Fruit fly (Drosophila melanogaster) whole organism, embryonic: ENCODE measurements around the gene Lcp65Aa.

Experiments used
- C15 ChIP-seq: fragments of 200-800 bp; sonication (Bioruptor generic); IDR thresholded peaks from 3 replicates; pipeline ENCODE4 v1.3.6; 2022; ENCODE audit warnings: missing biosample characterization, missing genetic modification characterization
- CG10543 ChIP-seq: fragments of 200-800 bp; sonication (Bioruptor generic); optimal IDR thresholded peaks from 3 replicates; lab custom pipeline; 2017; ENCODE audit warnings: missing biosample characterization, mild to moderate bottlenecking, missing genetic modification characterization, moderate library complexity
- CG11560 ChIP-seq: fragments of 200-800 bp; sonication (Bioruptor generic); IDR thresholded peaks from 3 replicates; pipeline ENCODE4 v1.3.6; 2022; ENCODE audit warnings: missing biosample characterization, missing genetic modification characterization
- CG13296 ChIP-seq: fragments of 200-800 bp; sonication (Bioruptor generic); optimal IDR thresholded peaks from 3 replicates; lab custom pipeline; 2018; ENCODE audit warnings: missing biosample characterization, mild to moderate bottlenecking, missing genetic modification characterization
- CG1602 ChIP-seq: fragments of 200-800 bp; sonication (Bioruptor generic); optimal IDR thresholded peaks from 3 replicates; lab custom pipeline; 2016; ENCODE audit warnings: missing biosample characterization, missing genetic modification characterization
- CG16815 ChIP-seq: fragments of 200-800 bp; sonication (Bioruptor generic); optimal IDR thresholded peaks from 3 replicates; lab custom pipeline; 2017; ENCODE audit warnings: missing biosample characterization, mild to moderate bottlenecking, missing genetic modification characterization
- CG17328 ChIP-seq: fragments of 200-800 bp; sonication (Bioruptor generic); IDR thresholded peaks from 2 replicates; pipeline ENCODE4 v1.3.6; 2022; ENCODE audit warnings: missing biosample characterization, missing genetic modification characterization
- CG18764 ChIP-seq: fragments of 200-800 bp; sonication (Bioruptor generic); optimal IDR thresholded peaks from 3 replicates; lab custom pipeline; 2016; ENCODE audit warnings: missing biosample characterization, missing genetic modification characterization
- CG2712 ChIP-seq: fragments of 200-800 bp; optimal IDR thresholded peaks from 3 replicates; lab custom pipeline; 2019; ENCODE audit warnings: missing biosample characterization, mild to moderate bottlenecking, missing genetic modification characterization, moderate library complexity
- CG3065 ChIP-seq: fragments of 200-800 bp; sonication (Bioruptor generic); optimal IDR thresholded peaks from 2 replicates; lab custom pipeline; 2016; ENCODE audit warnings: missing biosample characterization, missing genetic modification characterization
- CG31224 ChIP-seq: fragments of 200-800 bp; sonication (Bioruptor generic); IDR thresholded peaks from 2 replicates; pipeline ENCODE4 v1.3.6; 2022; ENCODE audit warnings: missing biosample characterization, missing genetic modification characterization
- CG3281 ChIP-seq: fragments of 200-800 bp; sonication (Bioruptor generic); optimal IDR thresholded peaks from 3 replicates; lab custom pipeline; 2017; ENCODE audit warnings: missing biosample characterization, mild to moderate bottlenecking, missing genetic modification characterization
- CG34376 ChIP-seq: fragments of 200-800 bp; sonication (Bioruptor generic); optimal IDR thresholded peaks from 2 replicates; lab custom pipeline; 2018; ENCODE audit warnings: missing biosample characterization, mild to moderate bottlenecking, missing genetic modification characterization
- CG3838 ChIP-seq: fragments of 200-800 bp; sonication (Bioruptor generic); optimal IDR thresholded peaks from 3 replicates; lab custom pipeline; 2016; ENCODE audit warnings: missing biosample characterization, missing genetic modification characterization
- CG3847 ChIP-seq: fragments of 200-800 bp; sonication (Bioruptor generic); IDR thresholded peaks from 2 replicates; pipeline ENCODE4 v1.3.6; 2022; ENCODE audit warnings: missing biosample characterization, missing genetic modification characterization
- CG4707 ChIP-seq: fragments of 200-800 bp; sonication (Bioruptor generic); optimal IDR thresholded peaks from 2 replicates; lab custom pipeline; 2018; ENCODE audit warnings: missing biosample characterization, mild to moderate bottlenecking, missing genetic modification characterization, moderate library complexity
- CG6854 ChIP-seq: fragments of 200-800 bp; sonication (Bioruptor generic); optimal IDR thresholded peaks from 3 replicates; lab custom pipeline; 2017; ENCODE audit warnings: missing biosample characterization, mild to moderate bottlenecking, missing genetic modification characterization
- CG7271 ChIP-seq: fragments of 200-800 bp; sonication (Bioruptor generic); optimal IDR thresholded peaks from 2 replicates; lab custom pipeline; 2018; ENCODE audit warnings: missing biosample characterization, mild to moderate bottlenecking, missing genetic modification characterization, moderate library complexity
- CG9437 ChIP-seq: fragments of 200-800 bp; sonication (Bioruptor generic); optimal IDR thresholded peaks from 2 replicates; lab custom pipeline; 2018; ENCODE audit warnings: missing biosample characterization, mild to moderate bottlenecking, missing genetic modification characterization
- CTCF ChIP-seq: fragments of 200-800 bp; sonication (Bioruptor generic); optimal IDR thresholded peaks from 2 replicates; lab custom pipeline; 2017; ENCODE audit warnings: missing biosample characterization, mild to moderate bottlenecking, missing genetic modification characterization, moderate library complexity
- Dip3 ChIP-seq: fragments of 200-800 bp; sonication (Bioruptor generic); optimal IDR thresholded peaks from 3 replicates; lab custom pipeline; 2016; ENCODE audit warnings: missing biosample characterization, missing genetic modification characterization
- Doc2 ChIP-seq: fragments of 200-800 bp; sonication (Bioruptor generic); IDR thresholded peaks from 2 replicates; pipeline ENCODE4 v1.3.6; 2022; ENCODE audit warnings: missing biosample characterization, missing genetic modification characterization
- ERR ChIP-seq: fragments of 200-800 bp; sonication (Bioruptor generic); optimal IDR thresholded peaks from 2 replicates; lab custom pipeline; 2016; ENCODE audit warnings: missing biosample characterization, missing genetic modification characterization
- Gsc ChIP-seq: fragments of 200-800 bp; sonication (Bioruptor generic); IDR thresholded peaks from 2 replicates; pipeline ENCODE4 v1.3.6; 2022; ENCODE audit warnings: missing biosample characterization, missing genetic modification characterization
- Lim3 ChIP-seq: fragments of 200-800 bp; sonication (Bioruptor generic); IDR thresholded peaks from 2 replicates; pipeline ENCODE4 v1.3.6; 2022; ENCODE audit warnings: missing biosample characterization, missing genetic modification characterization
- MBD-R2 ChIP-seq: fragments of 200-800 bp; sonication (Bioruptor generic); IDR thresholded peaks from 2 replicates; pipeline ENCODE4 v1.3.6; 2022; ENCODE audit warnings: missing biosample characterization, missing genetic modification characterization
- Nf-YA ChIP-seq: fragments of 200-800 bp; sonication (Bioruptor generic); IDR thresholded peaks from 2 replicates; pipeline ENCODE4 v1.3.6; 2022; ENCODE audit warnings: missing biosample characterization, missing genetic modification characterization
- Opbp ChIP-seq: fragments of 200-800 bp; sonication (Bioruptor generic); IDR thresholded peaks from 3 replicates; pipeline ENCODE4 v1.3.6; 2022; ENCODE audit warnings: missing biosample characterization, missing genetic modification characterization; ENCODE audit not compliant: partially characterized antibody
- Sox102F ChIP-seq: fragments of 200-800 bp; sonication (Bioruptor generic); optimal IDR thresholded peaks from 2 replicates; lab custom pipeline; 2018; ENCODE audit warnings: missing biosample characterization, mild to moderate bottlenecking, missing genetic modification characterization, moderate library complexity
- az2 ChIP-seq: fragments of 200-800 bp; sonication (Bioruptor generic); optimal IDR thresholded peaks from 3 replicates; lab custom pipeline; 2016; ENCODE audit warnings: missing biosample characterization, missing genetic modification characterization
- bab2 ChIP-seq: fragments of 200-800 bp; sonication (Bioruptor generic); optimal IDR thresholded peaks from 2 replicates; lab custom pipeline; 2016; ENCODE audit warnings: missing biosample characterization, missing genetic modification characterization
- bowl ChIP-seq: fragments of 200-800 bp; sonication (Bioruptor generic); IDR thresholded peaks from 2 replicates; pipeline ENCODE4 v1.3.6; 2022; ENCODE audit warnings: missing biosample characterization, missing genetic modification characterization
- br ChIP-seq: fragments of >200 bp; optimal IDR thresholded peaks from 2 replicates; lab custom pipeline; 2017
- dm ChIP-seq: fragments of 200-800 bp; sonication (Bioruptor generic); optimal IDR thresholded peaks from 3 replicates; lab custom pipeline; 2016; ENCODE audit warnings: missing biosample characterization, missing genetic modification characterization
- dysf ChIP-seq: fragments of 200-800 bp; sonication (Bioruptor generic); IDR thresholded peaks from 3 replicates; pipeline ENCODE4 v1.3.6; 2022; ENCODE audit warnings: missing biosample characterization, missing genetic modification characterization
- exex ChIP-seq: fragments of 200-800 bp; sonication (Bioruptor generic); optimal IDR thresholded peaks from 4 replicates; lab custom pipeline; 2018; ENCODE audit warnings: missing biosample characterization, mild to moderate bottlenecking, missing genetic modification characterization, moderate library complexity
- fd96Cb ChIP-seq: fragments of 200-800 bp; sonication (Bioruptor generic); optimal IDR thresholded peaks from 2 replicates; lab custom pipeline; 2018; ENCODE audit warnings: missing biosample characterization, mild to moderate bottlenecking, missing genetic modification characterization, moderate library complexity
- ftz-f1 ChIP-seq: fragments of 200-800 bp; sonication (Bioruptor generic); optimal IDR thresholded peaks from 2 replicates; lab custom pipeline; 2016; ENCODE audit warnings: missing biosample characterization, missing genetic modification characterization
- jing ChIP-seq: fragments of 200-800 bp; sonication (Bioruptor generic); optimal IDR thresholded peaks from 2 replicates; lab custom pipeline; 2018; ENCODE audit warnings: missing biosample characterization, mild to moderate bottlenecking, missing genetic modification characterization
- jumu ChIP-seq: fragments of 200-800 bp; sonication (Bioruptor generic); optimal IDR thresholded peaks from 3 replicates; lab custom pipeline; 2016; ENCODE audit warnings: missing biosample characterization, missing genetic modification characterization
- mld ChIP-seq: fragments of 200-800 bp; sonication (Bioruptor generic); IDR thresholded peaks from 3 replicates; pipeline ENCODE4 v1.3.6; 2022; ENCODE audit warnings: missing biosample characterization, missing genetic modification characterization; ENCODE audit not compliant: partially characterized antibody
- nau ChIP-seq: fragments of 200-800 bp; sonication (Bioruptor generic); optimal IDR thresholded peaks from 3 replicates; lab custom pipeline; 2017; ENCODE audit warnings: missing biosample characterization, mild to moderate bottlenecking, missing genetic modification characterization, missing genetic modification reagents
- pan ChIP-seq, 4 experiments: fragments of >200 bp in 3 of 4; fragments of 200-800 bp in 1 of 4; sonication (Bioruptor generic) in 1 of 4; optimal IDR thresholded peaks in 3 of 4; IDR thresholded peaks in 1 of 4; 2 replicates each; pipeline versions ENCODE4 v1.3.6 to Lab custom; 2017 to 2022; ENCODE audit warnings: missing biosample characterization in 2 of 4, missing genetic modification characterization in 2 of 4, mixed read lengths in 1 of 4
- pita ChIP-seq: fragments of 200-800 bp; sonication (Bioruptor generic); optimal IDR thresholded peaks from 2 replicates; lab custom pipeline; 2017; ENCODE audit warnings: missing biosample characterization, mild to moderate bottlenecking, missing genetic modification characterization
- ro ChIP-seq: fragments of 200-800 bp; sonication (Bioruptor generic); IDR thresholded peaks from 2 replicates; pipeline ENCODE4 v1.3.6; 2022; ENCODE audit warnings: missing biosample characterization, missing genetic modification characterization
- stc ChIP-seq: fragments of 200-800 bp; sonication (Bioruptor generic); IDR thresholded peaks from 2 replicates; pipeline ENCODE4 v1.3.6; 2022; ENCODE audit warnings: missing biosample characterization, missing genetic modification characterization
- tin ChIP-seq: fragments of 200-800 bp; sonication (Bioruptor generic); optimal IDR thresholded peaks from 3 replicates; lab custom pipeline; 2016; ENCODE audit warnings: missing biosample characterization, missing genetic modification characterization
- vfl ChIP-seq: fragments of 200-800 bp; sonication (Bioruptor generic); optimal IDR thresholded peaks from 2 replicates; lab custom pipeline; 2016; ENCODE audit warnings: missing biosample characterization, missing genetic modification characterization
- vnd ChIP-seq: fragments of 200-800 bp; sonication (Bioruptor generic); IDR thresholded peaks from 3 replicates; pipeline ENCODE4 v1.3.6; 2022; ENCODE audit warnings: missing biosample characterization, missing genetic modification characterization; ENCODE audit not compliant: partially characterized antibody
- vvl ChIP-seq: fragments of 200-800 bp; sonication (Bioruptor generic); IDR thresholded peaks from 2 replicates; pipeline ENCODE4 v1.3.6; 2022; ENCODE audit warnings: missing biosample characterization, missing genetic modification characterization
- wdn ChIP-seq: fragments of 200-800 bp; sonication (Bioruptor generic); IDR thresholded peaks from 2 replicates; pipeline ENCODE4 v1.3.6; 2022; ENCODE audit warnings: missing biosample characterization, missing genetic modification characterization
- yki ChIP-seq: fragments of >200 bp; optimal IDR thresholded peaks from 3 replicates; lab custom pipeline; 2018

Gene Lcp65Aa

DNA sequence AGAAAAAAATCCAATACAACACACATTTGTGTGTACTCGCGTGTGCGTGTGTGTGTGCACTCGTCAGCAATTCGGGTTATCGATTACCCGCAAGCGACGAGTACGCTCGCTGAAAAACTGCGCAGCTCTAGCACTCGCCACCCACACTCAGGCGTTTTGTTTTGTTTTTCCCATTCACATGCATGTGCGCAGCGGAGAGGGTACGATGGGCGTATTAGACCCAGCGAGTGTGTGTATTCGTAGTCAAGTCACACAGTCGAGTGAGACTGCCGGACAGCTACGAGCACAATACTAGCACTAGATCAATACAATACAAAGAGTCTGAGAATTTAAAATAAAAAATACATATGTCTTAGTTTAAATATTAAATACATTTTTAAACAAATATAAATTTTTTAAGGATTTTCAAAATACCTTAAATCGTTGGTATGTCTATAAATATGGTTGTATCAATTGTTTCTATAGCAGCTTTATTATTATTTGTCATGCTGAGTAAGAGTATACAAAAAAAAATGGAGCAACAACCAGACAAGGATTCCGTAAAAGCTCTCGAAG lies 33.9 kb downstream of the Lcp65Aa start, which contains the start of the genes D19B and CG43293 (continued):
- TF ChIP-seq vnd (GFP tag; lab: Robert Waterston, UW) (0 out of 3 replicates have a peak, but pooled peaks have one; percentile 34), br (lab: Kevin White, UChicago) (no peak), Doc2 (GFP tag; lab: Robert Waterston, UW) (no peak), CG17328 (GFP tag; lab: Robert Waterston, UW) (peak; percentile 92), CG34376 (peak; percentile 69), CG4707 (GFP tag; lab: Kevin White, UChicago) (peak; percentile 91), tin (GFP tag; lab: Kevin White, UChicago) (peak; percentile 92), CG13296 (peak; percentile 88), stc (GFP tag; lab: Robert Waterston, UW) (peak; percentile 87), az2 (GFP tag; lab: Kevin White, UChicago) (peak; percentile 94), CG6854 (GFP tag; lab: Kevin White, UChicago) (peak; percentile 64), vvl (GFP tag; lab: Robert Waterston, UW) (peak; percentile 93), wdn (GFP tag; lab: Robert Waterston, UW) (peak; percentile 87), bowl (GFP tag; lab: Robert Waterston, UW) (peak; percentile 88), dysf (GFP tag; lab: Robert Waterston, UW) (peak; percentile 91), CG3065 (GFP tag; lab: Kevin White, UChicago) (peak; percentile 90), ERR (GFP tag; lab: Kevin White, UChicago) (peak; percentile 90), Nf-YA (peak; percentile 70), C15 (GFP tag; lab: Robert Waterston, UW) (peak; percentile 89), CG3838 (GFP tag; lab: Kevin White, UChicago) (peak; percentile 71), ftz-f1 (GFP tag; lab: Kevin White, UChicago) (peak; percentile 79), CG3847 (GFP tag; lab: Robert Waterston, UW) (peak; percentile 91), CG18764 (peak; percentile 85), bab2 (GFP tag; lab: Kevin White, UChicago) (peak; percentile 91), nau (GFP tag; lab: Kevin White, UChicago) (no peak), mld (GFP tag; lab: Robert Waterston, UW) (no peak), yki (lab: Kevin White, UChicago) (no peak), pita (GFP tag; lab: Kevin White, UChicago) (no peak), exex (tag; lab: Kevin White, UChicago) (no peak), Opbp (GFP tag; lab: Robert Waterston, UW) (peak; percentile 77; the same call in 2 of the 3 replicates), vfl (GFP tag; lab: Kevin White, UChicago) (peak; percentile 87), CG3281 (peak; percentile 85), CG9437 (GFP tag; lab: Kevin White, UChicago) (peak; percentile 63), CG16815 (peak; percentile 74), Dip3 (GFP tag; lab: Kevin White, UChicago) (peak; percentile 83), CG31224 (peak; percentile 76), fd96Cb (tag; lab: Kevin White, UChicago) (peak; percentile 83), jing (GFP tag; lab: Kevin White, UChicago) (no peak), CG7271 (tag; lab: Kevin White, UChicago) (no peak), Lim3 (GFP tag; lab: Robert Waterston, UW) (peak; percentile 69), MBD-R2 (peak; percentile 98), CTCF (GFP tag; lab: Kevin White, UChicago) (no peak), Sox102F (GFP tag; lab: Kevin White, UChicago) (peak; percentile 89), pan (optimal IDR thresholded peaks at IDR 0.05; lab: Kevin White, UChicago) (peak in 1 of 2 experiments; percentile 36), pan (GFP tag; optimal IDR thresholded peaks at IDR 0.05 in 1 of 2, IDR thresholded peaks at IDR 0.05 in 1 of 2) (peak in 1 of 2 experiments; percentile 92), CG11560 (tag; lab: Robert Waterston, UW) (peak; percentile 72; the same call in 2 of the 3 replicates), CG2712 (tag; lab: Kevin White, UChicago) (peak; percentile 91), jumu (peak; percentile 89), CG1602 (GFP tag; lab: Kevin White, UChicago) (peak; percentile 88), dm (peak; percentile 91), ro (GFP tag; lab: Robert Waterston, UW) (peak; percentile 77), CG10543 (GFP tag; lab: Kevin White, UChicago) (peak; percentile 78), Gsc (GFP tag; lab: Robert Waterston, UW) (no peak)
